Fruit fly (Drosophila melanogaster) whole organism, embryonic: ENCODE data around the gene CG3690.
A peak's percentile ranks its signal among the peaks of the same experiment; 100 is the strongest.

Experiments
- Bdp1 ChIP-seq: fragments of 200-800 bp; sonication (Bioruptor generic); optimal IDR thresholded peaks from 3 replicates; lab custom pipeline; 2016; ENCODE audit warnings: missing biosample characterization, missing genetic modification characterization
- CG12104 ChIP-seq: fragments of 200-800 bp; sonication (Bioruptor generic); optimal IDR thresholded peaks from 3 replicates; lab custom pipeline; 2016; ENCODE audit warnings: missing biosample characterization, missing genetic modification characterization
- CG13894 ChIP-seq: fragments of 200-800 bp; sonication (Bioruptor generic); optimal IDR thresholded peaks from 3 replicates; lab custom pipeline; 2018; ENCODE audit warnings: missing biosample characterization, mild to moderate bottlenecking, missing genetic modification characterization, moderate library complexity
- CG14667 ChIP-seq: fragments of 200-800 bp; sonication (Bioruptor generic); IDR thresholded peaks from 2 replicates; pipeline ENCODE4 v1.3.6; 2022; ENCODE audit warnings: missing biosample characterization, missing genetic modification characterization
- CG15073 ChIP-seq: fragments of 200-800 bp; sonication (Bioruptor generic); optimal IDR thresholded peaks from 2 replicates; lab custom pipeline; 2016; ENCODE audit warnings: missing biosample characterization, missing genetic modification characterization
- CG16863 ChIP-seq: fragments of 200-800 bp; sonication (Bioruptor generic); optimal IDR thresholded peaks from 3 replicates; lab custom pipeline; 2016; ENCODE audit warnings: missing biosample characterization, missing genetic modification characterization
- CG17328 ChIP-seq: fragments of 200-800 bp; sonication (Bioruptor generic); IDR thresholded peaks from 2 replicates; pipeline ENCODE4 v1.3.6; 2022; ENCODE audit warnings: missing biosample characterization, missing genetic modification characterization
- CG1832 ChIP-seq: fragments of 200-800 bp; sonication (Bioruptor generic); optimal IDR thresholded peaks from 2 replicates; lab custom pipeline; 2017; ENCODE audit warnings: missing biosample characterization, mild to moderate bottlenecking, missing genetic modification characterization, inconsistent platforms
- CG18619 ChIP-seq: fragments of 200-800 bp; sonication (Bioruptor generic); optimal IDR thresholded peaks from 3 replicates; lab custom pipeline; 2017; ENCODE audit warnings: missing biosample characterization, mild to moderate bottlenecking, missing genetic modification characterization
- CG2875 ChIP-seq: fragments of 200-800 bp; sonication (Bioruptor generic); optimal IDR thresholded peaks from 2 replicates; lab custom pipeline; 2017; ENCODE audit warnings: missing biosample characterization, mild to moderate bottlenecking, missing genetic modification characterization, missing genetic modification reagents
- CG31365 ChIP-seq: fragments of 200-800 bp; sonication (Bioruptor generic); optimal IDR thresholded peaks from 2 replicates; lab custom pipeline; 2018; ENCODE audit warnings: missing biosample characterization, mild to moderate bottlenecking, missing genetic modification characterization
- CG31388 ChIP-seq: fragments of 200-800 bp; sonication (Bioruptor generic); optimal IDR thresholded peaks from 2 replicates; lab custom pipeline; 2016; ENCODE audit warnings: missing biosample characterization, missing genetic modification characterization
- CG3281 ChIP-seq: fragments of 200-800 bp; sonication (Bioruptor generic); optimal IDR thresholded peaks from 3 replicates; lab custom pipeline; 2017; ENCODE audit warnings: missing biosample characterization, mild to moderate bottlenecking, missing genetic modification characterization
- CG34422 ChIP-seq: fragments of 200-800 bp; sonication (Bioruptor generic); IDR thresholded peaks from 3 replicates; pipeline ENCODE4 v1.3.6; 2022; ENCODE audit warnings: missing biosample characterization, missing genetic modification characterization
- CG42726 ChIP-seq: fragments of 200-800 bp; sonication (Bioruptor generic); IDR thresholded peaks from 2 replicates; pipeline ENCODE4 v1.3.6; 2022; ENCODE audit warnings: missing biosample characterization, missing genetic modification characterization; ENCODE audit not compliant: partially characterized antibody
- CG4617 ChIP-seq: fragments of 200-800 bp; sonication (Bioruptor generic); optimal IDR thresholded peaks from 3 replicates; lab custom pipeline; 2016; ENCODE audit warnings: missing biosample characterization, missing genetic modification characterization, borderline replicate concordance
- CG7745 ChIP-seq: fragments of 200-800 bp; sonication (Bioruptor generic); optimal IDR thresholded peaks from 2 replicates; lab custom pipeline; 2018; ENCODE audit warnings: missing biosample characterization, mild to moderate bottlenecking, missing genetic modification characterization, moderate library complexity
- CG8089 ChIP-seq: fragments of 200-800 bp; sonication (Bioruptor generic); optimal IDR thresholded peaks from 3 replicates; lab custom pipeline; 2016; ENCODE audit warnings: missing biosample characterization, missing genetic modification characterization
- CTCF ChIP-seq: fragments of 200-800 bp; sonication (Bioruptor generic); optimal IDR thresholded peaks from 2 replicates; lab custom pipeline; 2017; ENCODE audit warnings: missing biosample characterization, mild to moderate bottlenecking, missing genetic modification characterization, moderate library complexity
- Deaf1 ChIP-seq: fragments of 200-800 bp; optimal IDR thresholded peaks from 3 replicates; lab custom pipeline; 2019; ENCODE audit warnings: missing biosample characterization, mild to moderate bottlenecking, missing genetic modification characterization, moderate library complexity
- Elba2 ChIP-seq: fragments of 200-800 bp; sonication (Bioruptor generic); optimal IDR thresholded peaks from 3 replicates; lab custom pipeline; 2016; ENCODE audit warnings: missing biosample characterization, missing genetic modification characterization
- GATAe ChIP-seq: fragments of 200-800 bp; sonication (Bioruptor generic); conservative IDR thresholded peaks from 2 replicates; pipeline ENCODE4 v1.3.6; 2022; ENCODE audit warnings: missing biosample characterization, missing genetic modification characterization
- HLH3B ChIP-seq: fragments of 200-800 bp; sonication (Bioruptor generic); IDR thresholded peaks from 2 replicates; pipeline ENCODE4 v1.3.6; 2022; ENCODE audit warnings: missing biosample characterization, missing genetic modification characterization
- Hey ChIP-seq: fragments of 200-800 bp; sonication (Bioruptor generic); optimal IDR thresholded peaks from 3 replicates; lab custom pipeline; 2018; ENCODE audit warnings: missing biosample characterization, mild to moderate bottlenecking, missing genetic modification characterization
- Hmx ChIP-seq: fragments of 200-800 bp; sonication (Bioruptor generic); optimal IDR thresholded peaks from 2 replicates; lab custom pipeline; 2016; ENCODE audit warnings: missing biosample characterization, missing genetic modification characterization
- Hr51 ChIP-seq, 2 experiments: fragments of 200-800 bp; sonication (Bioruptor generic); optimal IDR thresholded peaks; 2 replicates in 1 of 2; 3 replicates in 1 of 2; lab custom pipeline; 2016 to 2018; ENCODE audit warnings: missing biosample characterization in 2 of 2, missing genetic modification characterization in 2 of 2, mild to moderate bottlenecking in 1 of 2, moderate library complexity in 1 of 2
- Lpt ChIP-seq: fragments of >200 bp; optimal IDR thresholded peaks from 2 replicates; lab custom pipeline; 2018; ENCODE audit warnings: missing biosample characterization, missing genetic modification characterization
- Meics ChIP-seq: fragments of 200-800 bp; sonication (Bioruptor generic); optimal IDR thresholded peaks from 2 replicates; lab custom pipeline; 2017; ENCODE audit warnings: missing biosample characterization, mild to moderate bottlenecking, missing genetic modification characterization
- Neu2 ChIP-seq: fragments of 200-800 bp; sonication (Bioruptor generic); optimal IDR thresholded peaks from 3 replicates; lab custom pipeline; 2016; ENCODE audit warnings: missing biosample characterization, missing genetic modification characterization, borderline replicate concordance
- Oaz ChIP-seq: fragments of 200-800 bp; sonication (Bioruptor generic); IDR thresholded peaks from 2 replicates; pipeline ENCODE4 v1.3.6; 2022; ENCODE audit warnings: missing biosample characterization, missing genetic modification characterization
- Xbp1 ChIP-seq: fragments of 200-800 bp; sonication (Bioruptor generic); optimal IDR thresholded peaks from 3 replicates; lab custom pipeline; 2016; ENCODE audit warnings: missing biosample characterization, mild to moderate bottlenecking, missing genetic modification characterization
- az2 ChIP-seq: fragments of 200-800 bp; sonication (Bioruptor generic); optimal IDR thresholded peaks from 3 replicates; lab custom pipeline; 2016; ENCODE audit warnings: missing biosample characterization, missing genetic modification characterization
- bbx ChIP-seq: fragments of 200-800 bp; sonication (Bioruptor generic); IDR thresholded peaks from 2 replicates; pipeline ENCODE4 v1.3.6; 2022; ENCODE audit warnings: missing biosample characterization, missing genetic modification characterization; ENCODE audit not compliant: partially characterized antibody
- cg ChIP-seq: fragments of 200-800 bp; sonication (Bioruptor generic); optimal IDR thresholded peaks from 3 replicates; lab custom pipeline; 2019; ENCODE audit warnings: missing biosample characterization, mild to moderate bottlenecking, missing genetic modification characterization, moderate library complexity
- chif ChIP-seq, 2 experiments: fragments of 200-800 bp; sonication (Bioruptor generic); optimal IDR thresholded peaks; 3 replicates each; lab custom pipeline; 2016; ENCODE audit warnings: missing biosample characterization in 2 of 2, missing genetic modification characterization in 2 of 2
- emc ChIP-seq: fragments of 200-800 bp; sonication (Bioruptor generic); optimal IDR thresholded peaks from 2 replicates; lab custom pipeline; 2016; ENCODE audit warnings: missing biosample characterization, missing genetic modification characterization
- grau ChIP-seq: fragments of 200-800 bp; optimal IDR thresholded peaks from 3 replicates; lab custom pipeline; 2019; ENCODE audit warnings: missing biosample characterization, mild to moderate bottlenecking, missing genetic modification characterization, moderate library complexity
- jing ChIP-seq: fragments of 200-800 bp; sonication (Bioruptor generic); optimal IDR thresholded peaks from 2 replicates; lab custom pipeline; 2018; ENCODE audit warnings: missing biosample characterization, mild to moderate bottlenecking, missing genetic modification characterization
- jumu ChIP-seq: fragments of 200-800 bp; sonication (Bioruptor generic); optimal IDR thresholded peaks from 3 replicates; lab custom pipeline; 2016; ENCODE audit warnings: missing biosample characterization, missing genetic modification characterization
- mirr ChIP-seq: fragments of 200-800 bp; sonication (Bioruptor generic); optimal IDR thresholded peaks from 3 replicates; lab custom pipeline; 2018; ENCODE audit warnings: missing biosample characterization, mild to moderate bottlenecking, missing genetic modification characterization
- oc ChIP-seq: fragments of 200-800 bp; sonication (Bioruptor generic); optimal IDR thresholded peaks from 2 replicates; lab custom pipeline; 2018; ENCODE audit warnings: missing biosample characterization, mild to moderate bottlenecking, missing genetic modification characterization, moderate library complexity
- p53 ChIP-seq: fragments of 200-800 bp; sonication (Bioruptor generic); optimal IDR thresholded peaks from 2 replicates; lab custom pipeline; 2016; ENCODE audit warnings: missing biosample characterization, missing genetic modification characterization
- pb ChIP-seq: fragments of 200-800 bp; sonication (Bioruptor generic); optimal IDR thresholded peaks from 3 replicates; lab custom pipeline; 2016; ENCODE audit warnings: missing biosample characterization, missing genetic modification characterization
- sqz ChIP-seq: fragments of 200-800 bp; sonication (Bioruptor generic); optimal IDR thresholded peaks from 3 replicates; lab custom pipeline; 2018; ENCODE audit warnings: missing biosample characterization, mild to moderate bottlenecking, missing genetic modification characterization
- stwl ChIP-seq: fragments of 200-800 bp; sonication (Bioruptor generic); optimal IDR thresholded peaks from 3 replicates; lab custom pipeline; 2018; ENCODE audit warnings: missing biosample characterization, mild to moderate bottlenecking, missing genetic modification characterization, moderate library complexity
- tin ChIP-seq: fragments of 200-800 bp; sonication (Bioruptor generic); optimal IDR thresholded peaks from 3 replicates; lab custom pipeline; 2016; ENCODE audit warnings: missing biosample characterization, missing genetic modification characterization
- toy ChIP-seq: fragments of 200-800 bp; sonication (Bioruptor generic); IDR thresholded peaks from 2 replicates; pipeline ENCODE4 v1.3.6; 2022; ENCODE audit warnings: missing biosample characterization, missing genetic modification characterization
- twi ChIP-seq: fragments of 200-800 bp; optimal IDR thresholded peaks from 2 replicates; lab custom pipeline; 2019; ENCODE audit warnings: missing biosample characterization, mild to moderate bottlenecking, missing genetic modification characterization, moderate library complexity
- usp ChIP-seq: fragments of >200 bp; optimal IDR thresholded peaks from 2 replicates; lab custom pipeline; 2017; ENCODE audit warnings: missing biosample characterization, missing genetic modification characterization

The CG3690 gene

dm6 chrX:935049-935900 lies 16.4 kb downstream of the CG3690 start, which contains the start of gene TRAM (continued):
- TF ChIP-seq Neu2 (GFP tag; lab: Kevin White, UChicago) (peak; percentile 92), CG42726 (GFP tag; lab: Robert Waterston, UW) (peak; percentile 82), az2 (GFP tag; lab: Kevin White, UChicago) (peak; percentile 97), CG31365 (tag; lab: Kevin White, UChicago) (peak; percentile 91), CG8089 (GFP tag; lab: Kevin White, UChicago) (peak; percentile 98), toy (GFP tag; lab: Robert Waterston, UW) (peak; percentile 98), Hr51 (GFP tag; optimal IDR thresholded peaks at IDR 0.05; lab: Kevin White, UChicago) (peak; percentile 96 to 99), CG2875 (GFP tag; lab: Kevin White, UChicago) (peak; percentile 98), oc (tag; lab: Kevin White, UChicago) (peak; percentile 97), p53 (GFP tag; lab: Kevin White, UChicago) (peak; percentile 95), CTCF (GFP tag; lab: Kevin White, UChicago) (peak; percentile 69), Deaf1 (tag; lab: Kevin White, UChicago) (peak; percentile 76), usp (GFP tag; lab: Kevin White, UChicago) (no peak), CG18619 (GFP tag; lab: Kevin White, UChicago) (peak; percentile 99), grau (tag; lab: Kevin White, UChicago) (peak; percentile 93), mirr (GFP tag; lab: Kevin White, UChicago) (peak; percentile 99), emc (peak; percentile 95), CG16863 (GFP tag; lab: Kevin White, UChicago) (peak; percentile 99), CG17328 (GFP tag; lab: Robert Waterston, UW) (peak; percentile 100), Hmx (GFP tag; lab: Kevin White, UChicago) (peak; percentile 85), Meics (GFP tag; lab: Kevin White, UChicago) (peak; percentile 98), jing (peak; percentile 97), Hey (tag; lab: Kevin White, UChicago) (peak; percentile 96), CG7745 (peak; percentile 68), CG34422 (peak; percentile 99), CG15073 (GFP tag; lab: Kevin White, UChicago) (peak; percentile 83), Oaz (GFP tag; lab: Robert Waterston, UW) (peak; percentile 98), stwl (tag; lab: Kevin White, UChicago) (peak; percentile 62), Lpt (GFP tag; lab: Kevin White, UChicago) (no peak), cg (peak; percentile 95), CG31388 (GFP tag; lab: Kevin White, UChicago) (peak; percentile 91), chif (GFP tag; optimal IDR thresholded peaks at IDR 0.05; lab: Kevin White, UChicago) (peak; percentile 98 to 99), Bdp1 (peak; percentile 93), GATAe (GFP tag; lab: Robert Waterston, UW) (peak; percentile 93), CG4617 (GFP tag; lab: Kevin White, UChicago) (peak; percentile 99), Xbp1 (GFP tag; lab: Kevin White, UChicago) (peak; percentile 99), CG12104 (GFP tag; lab: Kevin White, UChicago) (peak; percentile 94), sqz (GFP tag; lab: Kevin White, UChicago) (no peak), HLH3B (GFP tag; lab: Robert Waterston, UW) (peak; percentile 98), CG14667 (GFP tag; lab: Robert Waterston, UW) (peak; percentile 97), CG13894 (tag; lab: Kevin White, UChicago) (peak; percentile 97), CG1832 (peak; percentile 92), CG3281 (GFP tag; lab: Kevin White, UChicago) (peak; percentile 98), bbx (GFP tag; lab: Robert Waterston, UW) (peak; percentile 79), twi (tag; lab: Kevin White, UChicago) (peak; percentile 90), pb (GFP tag; lab: Kevin White, UChicago) (peak; percentile 98), Elba2 (GFP tag; lab: Kevin White, UChicago) (peak; percentile 86), tin (GFP tag; lab: Kevin White, UChicago) (peak; percentile 98), jumu (GFP tag; lab: Kevin White, UChicago) (peak; percentile 99)
